Worm (Caenorhabditis elegans) whole organism, midembryonic: Measurements from ENCODE around the gene Y43F4A.1.

Experiments
- T22C8.4 ChIP-seq: fragments of 200-800 bp; sonication (Bioruptor generic); IDR thresholded peaks from 2 replicates; pipeline ENCODE4 v1.3.6; 2022; ENCODE audit warnings: missing genetic modification characterization, missing compliant biosample characterization
- cog-1 ChIP-seq: sonication (generic microtip); optimal IDR thresholded peaks from 2 replicates; lab custom pipeline; 2016; ENCODE audit warnings: missing genetic modification characterization, missing compliant biosample characterization
- flt-1 ChIP-seq: fragments of 200-800 bp; sonication (Bioruptor generic); IDR thresholded peaks from 2 replicates; pipeline ENCODE4 v1.3.6; 2022; ENCODE audit warnings: missing genetic modification characterization, missing compliant biosample characterization
- klf-2 ChIP-seq: fragments of 200-800 bp; sonication (Bioruptor generic); conservative IDR thresholded peaks from 2 replicates; pipeline ENCODE4 v1.3.6; 2022; ENCODE audit warnings: missing genetic modification reagents, missing genetic modification characterization, missing compliant biosample characterization
- med-1 ChIP-seq: sonication (generic microtip); optimal IDR thresholded peaks from 2 replicates; lab custom pipeline; 2017; ENCODE audit warnings: missing genetic modification characterization, mild to moderate bottlenecking, missing compliant biosample characterization, antibody characterized with exemption, missing genetic modification reagents; ENCODE audit not compliant: insufficient read depth
- ref-1 ChIP-seq: fragments of 200-800 bp; sonication (Bioruptor generic); conservative IDR thresholded peaks from 2 replicates; pipeline ENCODE4 v1.3.6; 2022; ENCODE audit warnings: missing genetic modification reagents, missing genetic modification characterization, missing compliant biosample characterization
- tab-1 ChIP-seq: fragments of 200-800 bp; sonication (Bioruptor generic); IDR thresholded peaks from 2 replicates; pipeline ENCODE4 v1.3.6; 2022; ENCODE audit warnings: missing genetic modification characterization, missing compliant biosample characterization
- ztf-23 ChIP-seq: fragments of 200-800 bp; sonication (Bioruptor generic); IDR thresholded peaks from 2 replicates; pipeline ENCODE4 v1.3.6; 2022; ENCODE audit warnings: missing genetic modification reagents, missing genetic modification characterization, missing compliant biosample characterization
- ztf-29 ChIP-seq: fragments of 200-800 bp; sonication (Bioruptor generic); IDR thresholded peaks from 2 replicates; pipeline ENCODE4 v1.3.6; 2022; ENCODE audit warnings: missing genetic modification reagents, missing genetic modification characterization, missing compliant biosample characterization

Gene Y43F4A.1

DNA sequence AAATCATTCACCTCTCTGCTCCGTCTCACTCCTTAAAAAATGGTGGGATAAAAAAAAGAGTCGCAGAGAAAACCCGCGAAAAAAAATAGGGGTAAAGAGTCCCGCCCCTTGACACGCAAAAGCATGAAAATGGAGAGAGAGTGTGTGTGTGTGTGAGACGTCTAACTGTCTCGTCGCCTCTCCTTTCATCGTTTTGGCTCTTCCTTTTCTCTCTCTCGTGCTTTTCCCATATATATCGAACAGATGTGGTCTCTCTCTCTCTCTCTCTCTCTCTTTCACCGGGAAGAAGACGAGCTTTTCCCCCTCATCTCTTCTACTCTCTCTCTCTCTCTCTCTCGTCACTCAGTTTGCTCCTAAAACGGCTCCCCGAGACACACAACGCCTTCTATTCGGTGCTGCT lies 52.9 kb downstream of the Y43F4A.1 start:
- TF ChIP-seq med-1 (GFP tag; lab: Kevin White, UChicago), result no peak
- TF ChIP-seq T22C8.4, result no peak
- TF ChIP-seq cog-1 (tag; lab: Kevin White, UChicago), result no peak
- no peak for TF ChIP-seq klf-2 (GFP tag; lab: Robert Waterston, UW)
- TF ChIP-seq ztf-23 (GFP tag; lab: Robert Waterston, UW), result no peak; the same call in 1 of the 2 replicates
- no peak for TF ChIP-seq flt-1 (GFP tag; lab: Robert Waterston, UW)
- TF ChIP-seq ztf-29, result no peak
- TF ChIP-seq tab-1 (GFP tag; lab: Robert Waterston, UW), result no peak
- no peak for TF ChIP-seq ref-1

DNA sequence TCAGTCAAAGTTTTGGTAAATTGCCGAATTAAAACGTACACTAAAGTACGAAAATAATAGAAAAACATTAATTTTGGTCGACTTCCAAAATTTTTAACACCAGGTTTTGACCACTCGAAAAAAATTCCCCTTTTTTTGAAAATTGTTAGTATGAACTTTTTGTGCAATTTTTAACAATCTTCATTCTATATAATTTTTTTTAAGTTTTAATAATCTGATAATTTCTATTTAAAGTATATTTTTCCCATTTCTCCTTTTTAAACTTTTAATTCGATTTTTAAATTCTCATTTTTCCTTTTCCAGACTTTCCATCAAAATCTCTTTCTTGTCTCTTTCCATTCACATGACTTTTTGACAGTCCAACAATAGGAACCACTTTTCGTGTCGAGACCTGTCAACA lies 54.1 kb downstream of the Y43F4A.1 start, which contains the start of gene unc-64:
Gene unc-64, plus strand, starts transcription at position 301 of the 400 bp plus-strand sequence.
- TF ChIP-seq cog-1 (tag; lab: Kevin White, UChicago) (no peak), ztf-23 (GFP tag; lab: Robert Waterston, UW) (no peak), ref-1 (no peak), flt-1 (GFP tag; lab: Robert Waterston, UW) (no peak), tab-1 (GFP tag; lab: Robert Waterston, UW) (no peak), klf-2 (GFP tag; lab: Robert Waterston, UW) (no peak), ztf-29 (no peak), med-1 (GFP tag; lab: Kevin White, UChicago) (no peak), T22C8.4 (no peak)

DNA sequence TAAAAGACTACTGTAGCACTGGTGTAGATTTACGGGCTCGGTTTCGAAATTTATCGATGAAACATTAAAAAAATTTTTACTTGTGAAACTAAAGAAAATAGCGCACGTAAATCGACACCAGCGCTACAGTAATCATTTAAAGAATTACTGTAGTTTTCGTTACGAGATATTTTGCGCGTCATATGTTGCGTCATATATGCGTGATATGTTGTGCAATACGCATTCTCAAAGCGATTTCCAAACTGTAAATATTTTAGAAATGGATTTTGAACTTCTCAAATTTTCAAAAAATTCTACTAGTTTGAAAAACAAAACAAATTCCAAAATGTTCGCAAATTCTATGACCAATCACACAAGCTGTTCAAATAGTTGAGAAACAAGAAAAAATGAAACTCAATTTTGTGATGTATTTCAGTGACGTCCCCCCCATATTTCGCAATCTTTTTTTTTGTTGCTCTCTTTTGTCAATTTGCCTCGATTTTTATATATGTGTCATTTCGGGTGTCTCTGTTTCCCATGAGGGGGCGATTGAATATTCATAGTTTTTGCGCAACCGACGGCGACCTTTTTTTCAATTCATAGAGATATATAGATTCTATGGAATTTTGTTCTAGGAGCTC lies 55.1 kb downstream of the Y43F4A.1 start:
- TF ChIP-seq klf-2 (GFP tag; lab: Robert Waterston, UW) (0 out of 2 replicates have a peak, but pooled peaks have one; percentile 18), ztf-29 (no peak), ztf-23 (GFP tag; lab: Robert Waterston, UW) (no peak), cog-1 (tag; lab: Kevin White, UChicago) (no peak)
